Worm (Caenorhabditis elegans): Measurements from ENCODE around the gene rde-12.

DNA sequence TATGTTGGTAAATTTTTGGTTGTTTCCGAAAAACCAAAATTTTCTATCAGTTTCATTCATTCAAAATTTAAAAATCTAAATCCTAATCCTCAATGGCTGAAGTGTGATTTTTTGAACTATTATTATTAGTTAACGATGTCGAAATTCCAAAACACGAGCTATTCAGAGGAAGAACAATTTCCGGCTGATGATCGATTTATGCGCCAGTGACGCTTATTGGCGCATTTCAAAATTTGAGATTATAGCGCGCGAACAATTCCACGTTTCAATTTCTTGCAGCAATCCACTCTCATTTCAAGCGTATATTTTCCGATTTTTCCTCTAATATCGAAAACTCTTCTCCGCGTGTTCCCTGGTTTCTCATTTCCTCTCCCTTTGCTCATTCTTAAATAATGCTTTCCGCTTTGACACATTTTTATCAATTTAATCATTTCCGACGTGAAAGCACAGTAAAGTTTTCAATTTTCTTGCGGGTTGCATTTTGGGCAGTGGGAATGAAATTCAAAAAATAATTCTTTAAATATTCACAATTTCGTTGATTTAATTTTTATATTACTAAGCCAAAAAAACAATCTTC is 761 bp upstream of the rde-12 start:
- TF ChIP-seq cog-1 (tag; optimal IDR thresholded peaks at IDR 0.05) (no peak), T22C8.4 (GFP tag; IDR thresholded peaks at IDR 0.05) (no peak), med-1 (GFP tag; optimal IDR thresholded peaks at IDR 0.05; ENCODE audit: insufficient read depth) (no peak)
